Fruit fly (Drosophila melanogaster): Measurements from ENCODE around the gene Nepl17.

Nepl17 gene

dm6 chr3R:28904816-28905435 is 32.2 kb downstream of the Nepl17 start (continued):
- TF ChIP-seq CG13123 (GFP tag; optimal IDR thresholded peaks at IDR 0.05) (peak; percentile 21), CG9727 (GFP tag; optimal IDR thresholded peaks at IDR 0.05) (peak; percentile 47), mirr (GFP tag; optimal IDR thresholded peaks at IDR 0.05) (peak; percentile 25), HHEX (GFP tag; optimal IDR thresholded peaks at IDR 0.05) (peak; percentile 56), CG6689 (GFP tag; IDR thresholded peaks at IDR 0.05) (peak; percentile 86), CG16815 (GFP tag; optimal IDR thresholded peaks at IDR 0.05) (peak; percentile 40), CG8281 (tag; optimal IDR thresholded peaks at IDR 0.05) (no peak), aop (GFP tag; IDR thresholded peaks at IDR 0.05) (peak; percentile 64; the same call in 1 of the 2 replicates), CG10431 (GFP tag; optimal IDR thresholded peaks at IDR 0.05) (no peak), knrl (GFP tag; IDR thresholded peaks at IDR 0.05; ENCODE audit: partially characterized antibody) (no peak), gt (GFP tag; IDR thresholded peaks at IDR 0.05) (no peak), ham (GFP tag; IDR thresholded peaks at IDR 0.05) (peak; percentile 69; the same call in 1 of the 2 replicates), CG11093 (GFP tag; IDR thresholded peaks at IDR 0.05) (peak; percentile 61; the same call in 2 of the 3 replicates), Doc3 (GFP tag; IDR thresholded peaks at IDR 0.05; ENCODE audit: partially characterized antibody) (no peak), cato (GFP tag; optimal IDR thresholded peaks at IDR 0.05; ENCODE audit: borderline replicate concordance) (peak; percentile 16), Ada2b (GFP tag; IDR thresholded peaks at IDR 0.05) (peak; percentile 82), fd96Cb (tag; optimal IDR thresholded peaks at IDR 0.05) (peak; percentile 48), ara (GFP tag; IDR thresholded peaks at IDR 0.05) (peak; percentile 77), Antp (GFP tag; optimal IDR thresholded peaks at IDR 0.05) (peak; percentile 87), Lhr (GFP tag; optimal IDR thresholded peaks at IDR 0.05) (no peak), eve (GFP tag; optimal IDR thresholded peaks at IDR 0.05) (no peak), Hey (tag; optimal IDR thresholded peaks at IDR 0.05) (no peak), br (optimal IDR thresholded peaks at IDR 0.05) (no peak), CG9609 (GFP tag; optimal IDR thresholded peaks at IDR 0.05) (peak; percentile 80), CG15269 (tag; optimal IDR thresholded peaks at IDR 0.05) (peak; percentile 84), prd (optimal IDR thresholded peaks at IDR 0.05) (no peak), prd (GFP tag; IDR thresholded peaks at IDR 0.05) (peak; percentile 90), NC2α (GFP tag; optimal IDR thresholded peaks at IDR 0.05) (peak; percentile 22), dan (GFP tag; IDR thresholded peaks at IDR 0.05) (no peak), so (GFP tag; IDR thresholded peaks at IDR 0.05) (peak; percentile 75), yki (optimal IDR thresholded peaks at IDR 0.05) (no peak), ci (GFP tag; IDR thresholded peaks at IDR 0.05) (peak; percentile 87), onecut (GFP tag; IDR thresholded peaks at IDR 0.05) (peak; percentile 46)

DNA sequence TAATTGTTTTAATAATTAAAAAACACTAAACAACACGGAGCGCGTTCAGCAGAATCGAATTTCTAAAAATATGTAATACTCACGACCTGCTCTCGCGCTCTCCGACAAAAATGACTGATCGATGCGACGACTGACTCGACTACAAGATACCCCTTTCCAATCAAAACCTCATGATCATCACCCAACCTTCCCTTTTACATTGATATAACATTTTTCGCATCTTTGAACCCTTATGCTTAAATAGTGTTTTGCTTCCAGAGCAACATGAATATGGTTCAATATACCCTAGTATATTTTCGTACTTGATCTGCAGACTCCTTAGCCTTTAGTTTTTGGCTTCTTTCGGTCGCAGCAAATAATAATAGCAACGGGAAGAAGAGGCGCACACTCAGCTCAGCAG is 39.1 kb downstream of the Nepl17 start:
- peak; percentile 30 for TF ChIP-seq Usf (GFP tag; optimal IDR thresholded peaks at IDR 0.05)
- TF ChIP-seq CG15479 (GFP tag; optimal IDR thresholded peaks at IDR 0.05) = no peak
- peak; percentile 65; the same call in 1 of the 2 replicates for TF ChIP-seq al (GFP tag; IDR thresholded peaks at IDR 0.05)
- TF ChIP-seq CG6791 (GFP tag; IDR thresholded peaks at IDR 0.05; ENCODE audit: partially characterized antibody) = no peak
- TF ChIP-seq CrebB (tag; optimal IDR thresholded peaks at IDR 0.05) = no peak
- peak; percentile 72 for TF ChIP-seq danr (GFP tag; IDR thresholded peaks at IDR 0.05)
- peak; percentile 59 for TF ChIP-seq CG9876 (GFP tag; optimal IDR thresholded peaks at IDR 0.05)
- TF ChIP-seq CG34422 (GFP tag; IDR thresholded peaks at IDR 0.05) = peak; percentile 78; the same call in 2 of the 3 replicates
- TF ChIP-seq fd102C (GFP tag; optimal IDR thresholded peaks at IDR 0.05) = no peak
- no peak for TF ChIP-seq CG12391 (tag; optimal IDR thresholded peaks at IDR 0.05)
- no peak for TF ChIP-seq grn (GFP tag; optimal IDR thresholded peaks at IDR 0.05)
- TF ChIP-seq Doc3 (GFP tag; IDR thresholded peaks at IDR 0.05; ENCODE audit: partially characterized antibody) = no peak
- TF ChIP-seq inv (GFP tag; IDR thresholded peaks at IDR 0.05; ENCODE audit: partially characterized antibody) = no peak
- TF ChIP-seq en (GFP tag; optimal IDR thresholded peaks at IDR 0.05) = peak; percentile 49
- peak; percentile 68 for TF ChIP-seq ATbp (GFP tag; optimal IDR thresholded peaks at IDR 0.05)
- TF ChIP-seq CG11504 (tag; optimal IDR thresholded peaks at IDR 0.05) = peak; percentile 77
- peak; percentile 51 for TF ChIP-seq CG1647 (GFP tag; optimal IDR thresholded peaks at IDR 0.05)
- TF ChIP-seq CG12769 (tag; optimal IDR thresholded peaks at IDR 0.05) = peak; percentile 91
- TF ChIP-seq ash1 (GFP tag; optimal IDR thresholded peaks at IDR 0.05) = no peak
- TF ChIP-seq mld (GFP tag; IDR thresholded peaks at IDR 0.05; ENCODE audit: partially characterized antibody) = no peak
- peak; percentile 51 for TF ChIP-seq HHEX (GFP tag; optimal IDR thresholded peaks at IDR 0.05)
- TF ChIP-seq CG8281 (tag; optimal IDR thresholded peaks at IDR 0.05) = no peak
